Fruit fly (Drosophila melanogaster): ENCODE measurements around the gene Cox10.

Cox10 gene

dm6 chr2L:10321612-10322011, 9.7 kb upstream of the Cox10 start:
- TF ChIP-seq dsx (GFP tag; optimal IDR thresholded peaks at IDR 0.05; ENCODE audit: poor library complexity, severe bottlenecking) (peak; percentile 66), Ets96B (tag; optimal IDR thresholded peaks at IDR 0.05) (no peak), CG15336 (GFP tag; IDR thresholded peaks at IDR 0.05) (peak; percentile 33; the same call in 1 of the 2 replicates), Eip93F (GFP tag; optimal IDR thresholded peaks at IDR 0.05) (peak; percentile 2), vri (GFP tag; optimal IDR thresholded peaks at IDR 0.05) (peak; percentile 15), dac (GFP tag; optimal IDR thresholded peaks at IDR 0.05) (no peak), Eip78C (GFP tag) (peak; percentile 69)

- peak; percentile 61 for TF ChIP-seq Eip78C (GFP tag)
- TF ChIP-seq Ets21C (GFP tag; optimal IDR thresholded peaks at IDR 0.05): no peak
These were observed 9.1 kb upstream of the Cox10 start, which contains the start of gene CG4995 for dm6 chr2L:10322176-10322575. Gene CG4995 (plus strand): TSS chr2L:10322476.

- TF ChIP-seq svp (GFP tag) (peak; percentile 93), vri (GFP tag; optimal IDR thresholded peaks at IDR 0.05) (peak; percentile 47), CG3032 (tag; optimal IDR thresholded peaks at IDR 0.05) (no peak)
These were observed 8.3 kb upstream of the Cox10 start, which contains the start of gene CG5381 for dm6 chr2L:10322773-10323487. Gene CG5381 (minus strand): TSS chr2L:10323102.

dm6 chr2L:10327790-10328189, 3.5 kb upstream of the Cox10 start, which contains the start of gene RnrL:
Gene RnrL (minus strand): TSS chr2L:10327943.
- peak; percentile 7 for TF ChIP-seq dsx (GFP tag; optimal IDR thresholded peaks at IDR 0.05; ENCODE audit: poor library complexity, severe bottlenecking)
- no peak for TF ChIP-seq fd85E (GFP tag; optimal IDR thresholded peaks at IDR 0.05)

- TF ChIP-seq CG31627 (GFP tag; optimal IDR thresholded peaks at IDR 0.05) (no peak), CG3032 (tag; optimal IDR thresholded peaks at IDR 0.05) (peak; percentile 1), CG34406 (GFP tag; optimal IDR thresholded peaks at IDR 0.05) (no peak), fd59A (GFP tag; optimal IDR thresholded peaks at IDR 0.05) (no peak), net (GFP tag; optimal IDR thresholded peaks at IDR 0.05) (no peak), OdsH (GFP tag; optimal IDR thresholded peaks at IDR 0.05) (no peak), vri (GFP tag; optimal IDR thresholded peaks at IDR 0.05) (peak; percentile 16), Hr4 (GFP tag; optimal IDR thresholded peaks at IDR 0.05) (no peak), esn (GFP tag; optimal IDR thresholded peaks at IDR 0.05) (peak; percentile 21), CG6854 (GFP tag; optimal IDR thresholded peaks at IDR 0.05) (no peak), CG9139 (GFP tag; optimal IDR thresholded peaks at IDR 0.05) (no peak), dsx (GFP tag; optimal IDR thresholded peaks at IDR 0.05; ENCODE audit: poor library complexity, severe bottlenecking) (peak; percentile 28), CG6163 (GFP tag; IDR thresholded peaks at IDR 0.05) (no peak), CG1621 (tag; optimal IDR thresholded peaks at IDR 0.05) (no peak), dac (GFP tag; optimal IDR thresholded peaks at IDR 0.05) (no peak), CG3919 (GFP tag; optimal IDR thresholded peaks at IDR 0.05) (no peak), eg (GFP tag; IDR thresholded peaks at IDR 0.05) (no peak), CG15336 (GFP tag; IDR thresholded peaks at IDR 0.05) (no peak), achi (GFP tag; optimal IDR thresholded peaks at IDR 0.05) (no peak), spab (GFP tag; optimal IDR thresholded peaks at IDR 0.05) (no peak), Eip78C (GFP tag) (peak; percentile 41), lz (GFP tag; optimal IDR thresholded peaks at IDR 0.05) (no peak), svp (GFP tag) (no peak), Sox14 (GFP tag; optimal IDR thresholded peaks at IDR 0.05) (peak; percentile 20)
These were observed 2.1 kb downstream of the Cox10 start, which contains the start of gene GATAd for dm6 chr2L:10333091-10333991. Gene GATAd (plus strand): TSS chr2L:10333734.

- TF ChIP-seq CG32006 (GFP tag; optimal IDR thresholded peaks at IDR 0.05) (no peak), acj6 (GFP tag; optimal IDR thresholded peaks at IDR 0.05) (no peak), CG6854 (GFP tag; optimal IDR thresholded peaks at IDR 0.05) (no peak), CG4318 (GFP tag; optimal IDR thresholded peaks at IDR 0.05) (no peak), Hr39 (GFP tag; optimal IDR thresholded peaks at IDR 0.05) (no peak), Sox102F (GFP tag; optimal IDR thresholded peaks at IDR 0.05) (no peak), CG11902 (GFP tag; optimal IDR thresholded peaks at IDR 0.05) (no peak), Eip78C (GFP tag) (no peak), svp (GFP tag) (peak; percentile 60)
These were observed 2.9 kb downstream of the Cox10 start for dm6 chr2L:10334213-10334612.

All from whole organism, prepupa.